Fruit fly (Drosophila melanogaster) whole organism, embryonic: ENCODE measurements around the gene Schip1.

Source experiments
- Atf-2 ChIP-seq: fragments of 200-800 bp; sonication (Bioruptor generic); optimal IDR thresholded peaks from 2 replicates; lab custom pipeline; 2016; ENCODE audit warnings: missing biosample characterization, missing genetic modification characterization
- Atf3 ChIP-seq: fragments of 200-800 bp; sonication (Bioruptor generic); optimal IDR thresholded peaks from 3 replicates; lab custom pipeline; 2016; ENCODE audit warnings: missing biosample characterization, missing genetic modification characterization
- CG10979 ChIP-seq: fragments of 200-800 bp; sonication (Bioruptor generic); optimal IDR thresholded peaks from 2 replicates; lab custom pipeline; 2018; ENCODE audit warnings: missing biosample characterization, mild to moderate bottlenecking, missing genetic modification characterization, moderate library complexity
- CG12071 ChIP-seq: fragments of 200-800 bp; sonication (Bioruptor generic); optimal IDR thresholded peaks from 3 replicates; lab custom pipeline; 2018; ENCODE audit warnings: missing biosample characterization, mild to moderate bottlenecking, missing genetic modification characterization
- CG13287 ChIP-seq: fragments of 200-800 bp; sonication (Bioruptor generic); IDR thresholded peaks from 2 replicates; pipeline ENCODE4 v1.3.6; 2022; ENCODE audit warnings: missing biosample characterization, missing genetic modification characterization; ENCODE audit not compliant: partially characterized antibody
- CG15479 ChIP-seq: fragments of 200-800 bp; sonication (Bioruptor generic); optimal IDR thresholded peaks from 3 replicates; lab custom pipeline; 2019; ENCODE audit warnings: missing biosample characterization, mild to moderate bottlenecking, missing genetic modification characterization, moderate library complexity
- CG17359 ChIP-seq: fragments of 200-800 bp; sonication (Bioruptor generic); optimal IDR thresholded peaks from 3 replicates; lab custom pipeline; 2018; ENCODE audit warnings: missing biosample characterization, mild to moderate bottlenecking, missing genetic modification characterization, moderate library complexity
- CG17568 ChIP-seq: fragments of 200-800 bp; sonication (Bioruptor generic); optimal IDR thresholded peaks from 2 replicates; lab custom pipeline; 2018; ENCODE audit warnings: missing biosample characterization, mild to moderate bottlenecking, missing genetic modification characterization, moderate library complexity
- CG17612 ChIP-seq: fragments of 200-800 bp; sonication (Bioruptor generic); IDR thresholded peaks from 2 replicates; pipeline ENCODE4 v1.3.6; 2022; ENCODE audit warnings: missing biosample characterization, missing genetic modification characterization
- CG18011 ChIP-seq: fragments of 200-800 bp; sonication (Bioruptor generic); optimal IDR thresholded peaks from 2 replicates; lab custom pipeline; 2017; ENCODE audit warnings: missing biosample characterization, missing genetic modification characterization, mild to moderate bottlenecking, moderate library complexity, missing genotype
- CG18262 ChIP-seq: fragments of 200-800 bp; optimal IDR thresholded peaks from 3 replicates; lab custom pipeline; 2019; ENCODE audit warnings: missing biosample characterization, mild to moderate bottlenecking, missing genetic modification characterization, moderate library complexity
- CG18599 ChIP-seq: fragments of 200-800 bp; sonication (Bioruptor generic); optimal IDR thresholded peaks from 3 replicates; lab custom pipeline; 2017; ENCODE audit warnings: missing biosample characterization, missing genetic modification characterization, mild to moderate bottlenecking, moderate library complexity, missing genetic modification reagents
- CG3163 ChIP-seq: fragments of 200-800 bp; sonication (Bioruptor generic); optimal IDR thresholded peaks from 3 replicates; lab custom pipeline; 2016; ENCODE audit warnings: missing biosample characterization, missing genetic modification characterization
- CG32532 ChIP-seq: fragments of 200-800 bp; sonication (Bioruptor generic); IDR thresholded peaks from 2 replicates; pipeline ENCODE4 v1.3.6; 2022; ENCODE audit warnings: missing biosample characterization, missing genetic modification characterization
- CG6854 ChIP-seq: fragments of 200-800 bp; sonication (Bioruptor generic); optimal IDR thresholded peaks from 3 replicates; lab custom pipeline; 2017; ENCODE audit warnings: missing biosample characterization, mild to moderate bottlenecking, missing genetic modification characterization
- CG7271 ChIP-seq: fragments of 200-800 bp; sonication (Bioruptor generic); optimal IDR thresholded peaks from 2 replicates; lab custom pipeline; 2018; ENCODE audit warnings: missing biosample characterization, mild to moderate bottlenecking, missing genetic modification characterization, moderate library complexity
- CG7839 ChIP-seq: fragments of 200-800 bp; sonication (Bioruptor generic); optimal IDR thresholded peaks from 3 replicates; lab custom pipeline; 2018; ENCODE audit warnings: missing biosample characterization, mild to moderate bottlenecking, missing genetic modification characterization, moderate library complexity
- CG8290 ChIP-seq, 3 experiments: fragments of 200-800 bp; sonication (Bioruptor generic); optimal IDR thresholded peaks; 2 replicates each; lab custom pipeline; 2016 to 2019; ENCODE audit warnings: missing biosample characterization in 3 of 3, missing genetic modification characterization in 3 of 3, mild to moderate bottlenecking in 2 of 3, moderate library complexity in 1 of 3
- CG8388 ChIP-seq: fragments of 200-800 bp; sonication (Bioruptor generic); optimal IDR thresholded peaks from 2 replicates; lab custom pipeline; 2019; ENCODE audit warnings: missing biosample characterization, mild to moderate bottlenecking, missing genetic modification characterization, moderate library complexity
- CG8478 ChIP-seq: fragments of >200 bp; optimal IDR thresholded peaks from 2 replicates; lab custom pipeline; 2018
- CG8924 ChIP-seq: fragments of 200-800 bp; optimal IDR thresholded peaks from 3 replicates; lab custom pipeline; 2019; ENCODE audit warnings: missing biosample characterization, mild to moderate bottlenecking, missing genetic modification characterization, moderate library complexity
- CG9437 ChIP-seq: fragments of 200-800 bp; sonication (Bioruptor generic); optimal IDR thresholded peaks from 2 replicates; lab custom pipeline; 2018; ENCODE audit warnings: missing biosample characterization, mild to moderate bottlenecking, missing genetic modification characterization
- Dip2 ChIP-seq: fragments of 200-800 bp; sonication (Bioruptor generic); IDR thresholded peaks from 2 replicates; pipeline ENCODE4 v1.3.6; 2022; ENCODE audit warnings: missing biosample characterization, missing genetic modification characterization
- Dref ChIP-seq: fragments of 200-800 bp; sonication (Bioruptor generic); IDR thresholded peaks from 2 replicates; pipeline ENCODE4 v1.3.6; 2022; ENCODE audit warnings: missing biosample characterization, missing genetic modification characterization
- E2f2 ChIP-seq: fragments of 200-800 bp; sonication (Bioruptor generic); IDR thresholded peaks from 2 replicates; pipeline ENCODE4 v1.3.6; 2022; ENCODE audit warnings: missing biosample characterization, missing genetic modification characterization
- HLH3B ChIP-seq: fragments of 200-800 bp; sonication (Bioruptor generic); IDR thresholded peaks from 2 replicates; pipeline ENCODE4 v1.3.6; 2022; ENCODE audit warnings: missing biosample characterization, missing genetic modification characterization
- Hand ChIP-seq: fragments of 200-800 bp; sonication (Bioruptor generic); optimal IDR thresholded peaks from 2 replicates; lab custom pipeline; 2017; ENCODE audit warnings: mild to moderate bottlenecking, missing biosample characterization, missing genetic modification reagents, missing genetic modification characterization
- Med ChIP-seq: fragments of 200-800 bp; sonication (Bioruptor generic); peaks from one replicate; lab custom pipeline; 2016; ENCODE audit warnings: missing biosample characterization, missing genetic modification characterization, mild to moderate bottlenecking, inconsistent platforms, moderate library complexity
- Ravus ChIP-seq: fragments of 200-800 bp; sonication (Bioruptor generic); IDR thresholded peaks from 2 replicates; pipeline ENCODE4 v1.3.6; 2022; ENCODE audit warnings: missing biosample characterization, missing genetic modification characterization
- caup ChIP-seq: fragments of 200-800 bp; sonication (Bioruptor generic); optimal IDR thresholded peaks from 3 replicates; lab custom pipeline; 2017; ENCODE audit warnings: missing biosample characterization, mild to moderate bottlenecking, missing genetic modification characterization, moderate library complexity; ENCODE audit not compliant: severe bottlenecking
- dmrt11E ChIP-seq: fragments of 200-800 bp; sonication (Bioruptor generic); optimal IDR thresholded peaks from 3 replicates; lab custom pipeline; 2018; ENCODE audit warnings: missing biosample characterization, mild to moderate bottlenecking, missing genetic modification characterization, moderate library complexity
- dpn ChIP-seq, 2 experiments: fragments of 200-800 bp; sonication (Bioruptor generic); optimal IDR thresholded peaks; 3 replicates each; lab custom pipeline; 2016; ENCODE audit warnings: missing biosample characterization in 2 of 2, missing genetic modification characterization in 2 of 2
- gce ChIP-seq: fragments of 200-800 bp; sonication (Bioruptor generic); IDR thresholded peaks from 3 replicates; pipeline ENCODE4 v1.3.6; 2022; ENCODE audit warnings: missing biosample characterization, missing genetic modification characterization
- gfzf ChIP-seq: fragments of 200-800 bp; sonication (Bioruptor generic); optimal IDR thresholded peaks from 2 replicates; lab custom pipeline; 2016; ENCODE audit warnings: missing biosample characterization, mild to moderate bottlenecking, missing genetic modification characterization, moderate library complexity
- ham ChIP-seq: fragments of 200-800 bp; sonication (Bioruptor generic); IDR thresholded peaks from 2 replicates; pipeline ENCODE4 v1.3.6; 2022; ENCODE audit warnings: missing biosample characterization, missing genetic modification characterization
- hb ChIP-seq: fragments of 200-800 bp; sonication (Bioruptor generic); IDR thresholded peaks from 3 replicates; pipeline ENCODE4 v1.3.6; 2022; ENCODE audit warnings: missing biosample characterization, missing genetic modification characterization; ENCODE audit not compliant: partially characterized antibody
- her ChIP-seq: fragments of 200-800 bp; sonication (Bioruptor generic); optimal IDR thresholded peaks from 2 replicates; lab custom pipeline; 2016; ENCODE audit warnings: missing biosample characterization, missing genetic modification characterization
- klu ChIP-seq: fragments of 200-800 bp; sonication (Bioruptor generic); IDR thresholded peaks from 2 replicates; pipeline ENCODE4 v1.3.6; 2022; ENCODE audit warnings: missing biosample characterization, missing genetic modification characterization
- nerfin-1 ChIP-seq: fragments of 200-800 bp; sonication (Bioruptor generic); optimal IDR thresholded peaks from 3 replicates; lab custom pipeline; 2019; ENCODE audit warnings: missing biosample characterization, mild to moderate bottlenecking, missing genetic modification characterization, moderate library complexity
- nmo ChIP-seq: fragments of 200-800 bp; sonication (Bioruptor generic); optimal IDR thresholded peaks from 2 replicates; lab custom pipeline; 2018; ENCODE audit warnings: missing biosample characterization, mild to moderate bottlenecking, missing genetic modification characterization, moderate library complexity
- org-1 ChIP-seq: fragments of 200-800 bp; sonication (Bioruptor generic); optimal IDR thresholded peaks from 2 replicates; lab custom pipeline; 2017; ENCODE audit warnings: missing biosample characterization, missing genetic modification characterization
- p53 ChIP-seq: fragments of 200-800 bp; sonication (Bioruptor generic); optimal IDR thresholded peaks from 2 replicates; lab custom pipeline; 2016; ENCODE audit warnings: missing biosample characterization, missing genetic modification characterization
- prd ChIP-seq, 3 experiments: fragments of >200 bp in 2 of 3; fragments of 200-800 bp in 1 of 3; sonication (Bioruptor generic) in 1 of 3; optimal IDR thresholded peaks in 2 of 3; IDR thresholded peaks in 1 of 3; 2 replicates in 2 of 3; 3 replicates in 1 of 3; pipeline versions ENCODE4 v1.3.6 to Lab custom; 2017 to 2022; ENCODE audit warnings: missing biosample characterization in 1 of 3, missing genetic modification characterization in 1 of 3
- row ChIP-seq: fragments of 200-800 bp; sonication (Bioruptor generic); IDR thresholded peaks from 3 replicates; pipeline ENCODE4 v1.3.6; 2022; ENCODE audit warnings: missing biosample characterization, missing genetic modification characterization
- sna ChIP-seq: fragments of 200-800 bp; sonication (Bioruptor generic); IDR thresholded peaks from 2 replicates; pipeline ENCODE4 v1.3.6; 2022; ENCODE audit warnings: missing biosample characterization, missing genetic modification characterization; ENCODE audit not compliant: partially characterized antibody
- so ChIP-seq: fragments of 200-800 bp; sonication (Bioruptor generic); IDR thresholded peaks from 3 replicates; pipeline ENCODE4 v1.3.6; 2022; ENCODE audit warnings: missing biosample characterization, missing genetic modification characterization
- tap ChIP-seq: fragments of 200-800 bp; optimal IDR thresholded peaks from 3 replicates; lab custom pipeline; 2019; ENCODE audit warnings: missing biosample characterization, mild to moderate bottlenecking, missing genetic modification characterization, moderate library complexity
- tll ChIP-seq, 2 experiments: fragments of 200-800 bp in 1 of 2; fragments of >200 bp in 1 of 2; sonication (Bioruptor generic) in 1 of 2; optimal IDR thresholded peaks; 2 replicates each; lab custom pipeline; 2017 to 2019; ENCODE audit warnings: missing biosample characterization in 2 of 2, missing genetic modification characterization in 2 of 2, mild to moderate bottlenecking in 1 of 2, moderate library complexity in 1 of 2
- zen2 ChIP-seq: fragments of 200-800 bp; sonication (Bioruptor generic); IDR thresholded peaks from 3 replicates; pipeline ENCODE4 v1.3.6; 2022; ENCODE audit warnings: missing biosample characterization, missing genetic modification characterization; ENCODE audit not compliant: partially characterized antibody

The Schip1 gene

DNA sequence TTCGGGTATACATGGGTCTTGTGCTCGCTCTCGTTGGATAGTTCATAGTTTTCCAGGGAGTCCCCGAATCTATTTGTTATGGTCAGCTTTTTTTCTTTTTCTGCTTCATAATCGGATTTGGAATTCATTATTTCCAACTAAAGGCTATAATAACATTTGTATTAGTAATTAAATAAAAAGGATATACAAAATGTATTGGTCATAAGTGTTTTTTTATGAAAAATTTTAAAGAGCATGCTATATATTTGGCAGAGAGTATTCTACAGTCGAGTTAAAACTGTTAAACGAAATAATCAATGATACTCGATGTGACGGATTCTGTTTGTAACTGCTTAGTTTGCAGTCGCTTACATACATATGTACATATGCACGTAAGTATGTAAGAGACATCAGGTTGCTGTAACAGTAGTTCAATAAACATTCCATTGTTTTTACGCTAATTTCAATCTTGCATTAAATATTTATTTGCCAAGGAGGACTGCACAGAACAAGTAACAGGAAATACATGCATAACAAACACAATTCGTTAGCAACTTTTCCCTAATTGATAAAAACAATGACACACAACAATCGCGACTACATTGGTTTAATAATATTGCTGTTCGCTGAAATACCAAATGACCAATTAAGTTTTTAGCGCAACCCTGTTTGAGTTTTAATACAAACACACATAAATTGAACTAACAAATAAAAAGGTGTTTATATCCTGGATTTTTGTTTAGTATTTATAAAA lies 31.7 kb downstream of the Schip1 start (continued):
- TF ChIP-seq klu (GFP tag; lab: Robert Waterston, UW) (no peak), CG32532 (GFP tag; lab: Robert Waterston, UW) (no peak), so (GFP tag; lab: Robert Waterston, UW) (no peak), org-1 (no peak), CG6854 (no peak), CG12071 (no peak), row (peak; percentile 47; the same call in 2 of the 3 replicates), CG13287 (GFP tag; lab: Robert Waterston, UW) (0 out of 2 replicates have a peak, but pooled peaks have one; percentile 50), Ravus (no peak), dpn (GFP tag; optimal IDR thresholded peaks at IDR 0.05; lab: Kevin White, UChicago) (peak in 1 of 2 experiments; percentile 8), CG18262 (tag; lab: Kevin White, UChicago) (peak; percentile 0), sna (no peak), CG8478 (no peak), Hand (no peak), tll (GFP tag; optimal IDR thresholded peaks at IDR 0.05; lab: Kevin White, UChicago) (no peak), CG17612 (no peak), her (GFP tag; lab: Kevin White, UChicago) (no peak), dmrt11E (peak; percentile 20), CG17568 (GFP tag; lab: Kevin White, UChicago) (peak; percentile 8), CG15479 (GFP tag; lab: Kevin White, UChicago) (no peak), CG17359 (peak; percentile 16), CG9437 (GFP tag; lab: Kevin White, UChicago) (no peak), Atf3 (GFP tag; lab: Kevin White, UChicago) (no peak), CG10979 (tag; lab: Kevin White, UChicago) (peak; percentile 29), HLH3B (GFP tag; lab: Robert Waterston, UW) (no peak), p53 (GFP tag; lab: Kevin White, UChicago) (no peak), gce (no peak), CG7271 (tag; lab: Kevin White, UChicago) (no peak), nmo (GFP tag; lab: Kevin White, UChicago) (peak; percentile 30), zen2 (GFP tag; lab: Robert Waterston, UW) (no peak; the same call in 2 of the 3 replicates), caup (GFP tag; lab: Kevin White, UChicago) (no peak)

dm6 chr2L:10298306-10298705 lies 32.6 kb downstream of the Schip1 start:
- TF ChIP-seq prd (optimal IDR thresholded peaks at IDR 0.05; lab: Kevin White, UChicago) (no peak), prd (GFP tag; IDR thresholded peaks at IDR 0.05; lab: Robert Waterston, UW) (no peak; the same call in 2 of the 3 replicates), E2f2 (GFP tag; lab: Robert Waterston, UW) (0 out of 2 replicates have a peak, but pooled peaks have one; percentile 45), ham (GFP tag; lab: Robert Waterston, UW) (no peak), gfzf (GFP tag; lab: Kevin White, UChicago) (peak; percentile 13), Atf-2 (GFP tag; lab: Kevin White, UChicago) (no peak), CG8924 (tag; lab: Kevin White, UChicago) (peak; percentile 0), Med (GFP tag; lab: Kevin White, UChicago) (peak; percentile 81), CG3163 (GFP tag; lab: Kevin White, UChicago) (peak; percentile 3), Dref (peak; percentile 37; the same call in 1 of the 2 replicates), CG18599 (no peak), nerfin-1 (peak; percentile 31), hb (GFP tag; lab: Robert Waterston, UW) (peak; percentile 88; the same call in 2 of the 3 replicates), CG18011 (GFP tag; lab: Kevin White, UChicago) (peak; percentile 97), CG8388 (GFP tag; lab: Kevin White, UChicago) (no peak), CG7839 (tag; lab: Kevin White, UChicago) (peak; percentile 24), tap (tag; lab: Kevin White, UChicago) (no peak), CG8290 (GFP tag; optimal IDR thresholded peaks at IDR 0.05; lab: Kevin White, UChicago) (peak; percentile 98), CG8290 (tag; optimal IDR thresholded peaks at IDR 0.05; lab: Kevin White, UChicago) (peak; percentile 87 to 91), Dip2 (no peak)
